Fruit fly (Drosophila melanogaster) whole organism, embryonic: ENCODE results near the gene Prosbeta6.

Experiments used
- Aef1 ChIP-seq: fragments of 200-800 bp; sonication (Bioruptor generic); IDR thresholded peaks from 3 replicates; pipeline ENCODE4 v1.3.6; 2022; ENCODE audit warnings: missing biosample characterization, missing genetic modification characterization
- BtbVII ChIP-seq: fragments of 200-800 bp; sonication (Bioruptor generic); optimal IDR thresholded peaks from 3 replicates; lab custom pipeline; 2017; ENCODE audit warnings: missing biosample characterization, mild to moderate bottlenecking, missing genetic modification characterization
- CG10147 ChIP-seq: fragments of 200-800 bp; sonication (Bioruptor generic); optimal IDR thresholded peaks from 2 replicates; lab custom pipeline; 2019; ENCODE audit warnings: missing biosample characterization, mild to moderate bottlenecking, missing genetic modification characterization, moderate library complexity
- CG10274 ChIP-seq: fragments of 200-800 bp; sonication (Bioruptor generic); optimal IDR thresholded peaks from 3 replicates; lab custom pipeline; 2017; ENCODE audit warnings: missing biosample characterization, mild to moderate bottlenecking, missing genetic modification characterization
- CG10321 ChIP-seq: fragments of 200-800 bp; sonication (Bioruptor generic); IDR thresholded peaks from 2 replicates; pipeline ENCODE4 v1.3.6; 2022; ENCODE audit warnings: missing biosample characterization, missing genetic modification characterization
- CG10543 ChIP-seq: fragments of 200-800 bp; sonication (Bioruptor generic); optimal IDR thresholded peaks from 3 replicates; lab custom pipeline; 2017; ENCODE audit warnings: missing biosample characterization, mild to moderate bottlenecking, missing genetic modification characterization, moderate library complexity
- CG10654 ChIP-seq: fragments of 200-800 bp; sonication (Bioruptor generic); optimal IDR thresholded peaks from 2 replicates; lab custom pipeline; 2016; ENCODE audit warnings: missing biosample characterization, missing genetic modification characterization
- CG12299 ChIP-seq: fragments of 200-800 bp; sonication (Bioruptor generic); optimal IDR thresholded peaks from 2 replicates; lab custom pipeline; 2018; ENCODE audit warnings: missing biosample characterization, mild to moderate bottlenecking, missing genetic modification characterization
- CG14710 ChIP-seq: fragments of 200-800 bp; sonication (Bioruptor generic); optimal IDR thresholded peaks from 3 replicates; lab custom pipeline; 2019; ENCODE audit warnings: missing biosample characterization, mild to moderate bottlenecking, missing genetic modification characterization, moderate library complexity
- CG1602 ChIP-seq: fragments of 200-800 bp; sonication (Bioruptor generic); optimal IDR thresholded peaks from 3 replicates; lab custom pipeline; 2016; ENCODE audit warnings: missing biosample characterization, missing genetic modification characterization
- CG17328 ChIP-seq: fragments of 200-800 bp; sonication (Bioruptor generic); IDR thresholded peaks from 2 replicates; pipeline ENCODE4 v1.3.6; 2022; ENCODE audit warnings: missing biosample characterization, missing genetic modification characterization
- CG2116 ChIP-seq: fragments of 200-800 bp; sonication (Bioruptor generic); optimal IDR thresholded peaks from 3 replicates; lab custom pipeline; 2018; ENCODE audit warnings: missing biosample characterization, mild to moderate bottlenecking, missing genetic modification characterization
- CG32772 ChIP-seq: fragments of 200-800 bp; sonication (Bioruptor generic); IDR thresholded peaks from 2 replicates; pipeline ENCODE4 v1.3.6; 2022; ENCODE audit warnings: missing biosample characterization, missing genetic modification characterization
- CG34376 ChIP-seq: fragments of 200-800 bp; sonication (Bioruptor generic); optimal IDR thresholded peaks from 2 replicates; lab custom pipeline; 2018; ENCODE audit warnings: missing biosample characterization, mild to moderate bottlenecking, missing genetic modification characterization
- CG4617 ChIP-seq: fragments of 200-800 bp; sonication (Bioruptor generic); optimal IDR thresholded peaks from 3 replicates; lab custom pipeline; 2016; ENCODE audit warnings: missing biosample characterization, missing genetic modification characterization, borderline replicate concordance
- CG6254 ChIP-seq: fragments of 200-800 bp; sonication (Bioruptor generic); optimal IDR thresholded peaks from 3 replicates; lab custom pipeline; 2017; ENCODE audit warnings: mild to moderate bottlenecking, missing biosample characterization, missing genetic modification reagents, missing genetic modification characterization
- CG6654 ChIP-seq: fragments of 200-800 bp; sonication (Bioruptor generic); optimal IDR thresholded peaks from 2 replicates; lab custom pipeline; 2017; ENCODE audit warnings: missing biosample characterization, mild to moderate bottlenecking, missing genetic modification characterization
- CG7372 ChIP-seq: fragments of 200-800 bp; sonication (Bioruptor generic); IDR thresholded peaks from 2 replicates; pipeline ENCODE4 v1.3.6; 2022; ENCODE audit warnings: missing biosample characterization, missing genetic modification characterization
- CG8290 ChIP-seq, 3 experiments: fragments of 200-800 bp; sonication (Bioruptor generic); optimal IDR thresholded peaks; 2 replicates each; lab custom pipeline; 2016 to 2019; ENCODE audit warnings: missing biosample characterization in 3 of 3, missing genetic modification characterization in 3 of 3, mild to moderate bottlenecking in 2 of 3, moderate library complexity in 1 of 3
- CG9727 ChIP-seq: fragments of 200-800 bp; sonication (Bioruptor generic); optimal IDR thresholded peaks from 3 replicates; lab custom pipeline; 2017; ENCODE audit warnings: missing biosample characterization, mild to moderate bottlenecking, missing genetic modification characterization
- CG9797 ChIP-seq: fragments of 200-800 bp; sonication (Bioruptor generic); optimal IDR thresholded peaks from 3 replicates; lab custom pipeline; 2018; ENCODE audit warnings: missing biosample characterization, mild to moderate bottlenecking, missing genetic modification characterization
- Dad ChIP-seq: fragments of 200-800 bp; sonication (Bioruptor generic); optimal IDR thresholded peaks from 3 replicates; lab custom pipeline; 2016; ENCODE audit warnings: missing biosample characterization, missing genetic modification characterization
- Dll ChIP-seq: fragments of 200-800 bp; sonication (Bioruptor generic); IDR thresholded peaks from 4 replicates; pipeline ENCODE4 v1.3.6; 2022; ENCODE audit warnings: missing biosample characterization, missing genetic modification characterization; ENCODE audit not compliant: partially characterized antibody
- H15 ChIP-seq: fragments of 200-800 bp; sonication (Bioruptor generic); IDR thresholded peaks from 3 replicates; pipeline ENCODE4 v1.3.6; 2022; ENCODE audit warnings: missing biosample characterization, missing genetic modification characterization
- HmgZ ChIP-seq: fragments of 200-800 bp; sonication (Bioruptor generic); optimal IDR thresholded peaks from 2 replicates; lab custom pipeline; 2018; ENCODE audit warnings: missing biosample characterization, mild to moderate bottlenecking, missing genetic modification characterization
- Jarid2 ChIP-seq: fragments of 200-800 bp; sonication (Bioruptor generic); optimal IDR thresholded peaks from 3 replicates; lab custom pipeline; 2017; ENCODE audit warnings: mild to moderate bottlenecking, missing biosample characterization, missing genetic modification reagents, missing genetic modification characterization
- MBD-R2 ChIP-seq: fragments of 200-800 bp; sonication (Bioruptor generic); IDR thresholded peaks from 2 replicates; pipeline ENCODE4 v1.3.6; 2022; ENCODE audit warnings: missing biosample characterization, missing genetic modification characterization
- Mad ChIP-seq: fragments of 200-800 bp; sonication (Bioruptor generic); optimal IDR thresholded peaks from 2 replicates; lab custom pipeline; 2016; ENCODE audit warnings: missing biosample characterization, missing genetic modification characterization
- Myb ChIP-seq: fragments of 200-800 bp; sonication (Bioruptor generic); optimal IDR thresholded peaks from 2 replicates; lab custom pipeline; 2016; ENCODE audit warnings: missing biosample characterization, missing genetic modification characterization
- Optix ChIP-seq: fragments of 200-800 bp; sonication (Bioruptor generic); IDR thresholded peaks from 3 replicates; pipeline ENCODE4 v1.3.6; 2022; ENCODE audit warnings: missing biosample characterization, missing genetic modification characterization
- Scr ChIP-seq: fragments of 200-800 bp; sonication (Bioruptor generic); IDR thresholded peaks from 2 replicates; pipeline ENCODE4 v1.3.6; 2022; ENCODE audit warnings: missing biosample characterization, missing genetic modification characterization; ENCODE audit not compliant: partially characterized antibody
- Sox100B ChIP-seq: fragments of 200-800 bp; sonication (Bioruptor generic); optimal IDR thresholded peaks from 3 replicates; lab custom pipeline; 2018; ENCODE audit warnings: missing biosample characterization, mild to moderate bottlenecking, missing genetic modification characterization
- TFAM ChIP-seq: fragments of 200-800 bp; sonication (Bioruptor generic); optimal IDR thresholded peaks from 2 replicates; lab custom pipeline; 2017; ENCODE audit warnings: missing biosample characterization, missing genetic modification characterization, inconsistent platforms
- br ChIP-seq: fragments of >200 bp; optimal IDR thresholded peaks from 2 replicates; lab custom pipeline; 2017
- eve ChIP-seq, 2 experiments: fragments of >200 bp; optimal IDR thresholded peaks; 2 replicates each; lab custom pipeline; 2017; ENCODE audit warnings: missing biosample characterization in 2 of 2, missing genetic modification characterization in 2 of 2
- fd64A ChIP-seq: fragments of 200-800 bp; sonication (Bioruptor generic); optimal IDR thresholded peaks from 3 replicates; lab custom pipeline; 2018; ENCODE audit warnings: missing biosample characterization, mild to moderate bottlenecking, missing genetic modification characterization
- fd96Cb ChIP-seq: fragments of 200-800 bp; sonication (Bioruptor generic); optimal IDR thresholded peaks from 2 replicates; lab custom pipeline; 2018; ENCODE audit warnings: missing biosample characterization, mild to moderate bottlenecking, missing genetic modification characterization, moderate library complexity
- ftz-f1 ChIP-seq: fragments of 200-800 bp; sonication (Bioruptor generic); optimal IDR thresholded peaks from 2 replicates; lab custom pipeline; 2016; ENCODE audit warnings: missing biosample characterization, missing genetic modification characterization
- gcm2 ChIP-seq: fragments of 200-800 bp; sonication (Bioruptor generic); optimal IDR thresholded peaks from 2 replicates; lab custom pipeline; 2016; ENCODE audit warnings: missing biosample characterization, missing genetic modification characterization
- ham ChIP-seq: fragments of 200-800 bp; sonication (Bioruptor generic); IDR thresholded peaks from 2 replicates; pipeline ENCODE4 v1.3.6; 2022; ENCODE audit warnings: missing biosample characterization, missing genetic modification characterization
- jing ChIP-seq: fragments of 200-800 bp; sonication (Bioruptor generic); optimal IDR thresholded peaks from 2 replicates; lab custom pipeline; 2018; ENCODE audit warnings: missing biosample characterization, mild to moderate bottlenecking, missing genetic modification characterization
- nmo ChIP-seq: fragments of 200-800 bp; sonication (Bioruptor generic); optimal IDR thresholded peaks from 2 replicates; lab custom pipeline; 2018; ENCODE audit warnings: missing biosample characterization, mild to moderate bottlenecking, missing genetic modification characterization, moderate library complexity
- psq ChIP-seq: fragments of 200-800 bp; sonication (Bioruptor generic); optimal IDR thresholded peaks from 2 replicates; lab custom pipeline; 2017; ENCODE audit warnings: missing biosample characterization, missing genetic modification characterization
- sens ChIP-seq: fragments of 200-800 bp; sonication (Bioruptor generic); peaks from one replicate; lab custom pipeline; 2016; ENCODE audit warnings: missing biosample characterization, missing genetic modification characterization
- seq ChIP-seq: fragments of 200-800 bp; sonication (Bioruptor generic); IDR thresholded peaks from 2 replicates; pipeline ENCODE4 v1.3.6; 2022; ENCODE audit warnings: missing biosample characterization, missing genetic modification characterization
- tin ChIP-seq: fragments of 200-800 bp; sonication (Bioruptor generic); optimal IDR thresholded peaks from 3 replicates; lab custom pipeline; 2016; ENCODE audit warnings: missing biosample characterization, missing genetic modification characterization
- tna ChIP-seq: fragments of 200-800 bp; sonication (Bioruptor generic); IDR thresholded peaks from 2 replicates; pipeline ENCODE4 v1.3.6; 2022; ENCODE audit warnings: missing biosample characterization, missing genetic modification characterization; ENCODE audit not compliant: partially characterized antibody
- vfl ChIP-seq: fragments of 200-800 bp; sonication (Bioruptor generic); optimal IDR thresholded peaks from 2 replicates; lab custom pipeline; 2016; ENCODE audit warnings: missing biosample characterization, missing genetic modification characterization
- vvl ChIP-seq: fragments of 200-800 bp; sonication (Bioruptor generic); IDR thresholded peaks from 2 replicates; pipeline ENCODE4 v1.3.6; 2022; ENCODE audit warnings: missing biosample characterization, missing genetic modification characterization
- yki ChIP-seq: fragments of >200 bp; optimal IDR thresholded peaks from 3 replicates; lab custom pipeline; 2018
- zf30C ChIP-seq: fragments of 200-800 bp; sonication (Bioruptor generic); optimal IDR thresholded peaks from 3 replicates; lab custom pipeline; 2018; ENCODE audit warnings: missing biosample characterization, mild to moderate bottlenecking, missing genetic modification characterization

The Prosbeta6 gene

dm6 chr3L:16582678-16583315, 27.4 kb downstream of the Prosbeta6 start, which contains the start of gene Rpn12 (continued):
- TF ChIP-seq TFAM (GFP tag; lab: Kevin White, UChicago) = no peak
- no peak for TF ChIP-seq CG6254
- peak; percentile 28 for TF ChIP-seq CG8290 (GFP tag; optimal IDR thresholded peaks at IDR 0.05; lab: Kevin White, UChicago)
- peak in 1 of 2 experiments; percentile 52 for TF ChIP-seq CG8290 (tag; optimal IDR thresholded peaks at IDR 0.05; lab: Kevin White, UChicago)
- TF ChIP-seq vfl (GFP tag; lab: Kevin White, UChicago) = no peak
- TF ChIP-seq sens = peak; percentile 93
- TF ChIP-seq fd64A (GFP tag; lab: Kevin White, UChicago) = no peak
- TF ChIP-seq jing (GFP tag; lab: Kevin White, UChicago) = no peak
- TF ChIP-seq CG4617 = peak; percentile 53
- TF ChIP-seq ftz-f1 (GFP tag; lab: Kevin White, UChicago) = no peak
- TF ChIP-seq CG10654 (GFP tag; lab: Kevin White, UChicago) = no peak
- peak; percentile 85 for TF ChIP-seq Scr (GFP tag; lab: Robert Waterston, UW)
- peak; percentile 68 for TF ChIP-seq vvl (GFP tag; lab: Robert Waterston, UW)
- no peak for TF ChIP-seq yki (lab: Kevin White, UChicago)
- TF ChIP-seq Mad = no peak
- TF ChIP-seq HmgZ (tag; lab: Kevin White, UChicago) = peak; percentile 16
- TF ChIP-seq Jarid2 (GFP tag; lab: Kevin White, UChicago) = no peak
- peak; percentile 59 for TF ChIP-seq CG10147
- no peak for TF ChIP-seq CG32772 (GFP tag; lab: Robert Waterston, UW)
- no peak for TF ChIP-seq ham
- TF ChIP-seq CG17328 = no peak
- peak; percentile 54 for TF ChIP-seq CG10543 (GFP tag; lab: Kevin White, UChicago)
- no peak for TF ChIP-seq Optix (GFP tag; lab: Robert Waterston, UW)
- peak; percentile 5 for TF ChIP-seq tin
- TF ChIP-seq tna (GFP tag; lab: Robert Waterston, UW) = peak; percentile 80
- no peak for TF ChIP-seq CG12299
- no peak for TF ChIP-seq Aef1 (GFP tag; lab: Robert Waterston, UW)
- TF ChIP-seq CG14710 (tag; lab: Kevin White, UChicago) = peak; percentile 38
- TF ChIP-seq CG2116 (GFP tag; lab: Kevin White, UChicago) = peak; percentile 75
- TF ChIP-seq Dad (GFP tag; lab: Kevin White, UChicago) = no peak
- TF ChIP-seq psq (GFP tag; lab: Kevin White, UChicago) = no peak
- peak; percentile 52 for TF ChIP-seq nmo (GFP tag; lab: Kevin White, UChicago)
- TF ChIP-seq Dll (GFP tag; lab: Robert Waterston, UW) = peak; percentile 88
- TF ChIP-seq CG10321 (GFP tag; lab: Robert Waterston, UW) = no peak
- TF ChIP-seq zf30C (GFP tag; lab: Kevin White, UChicago) = peak; percentile 25
- TF ChIP-seq CG9727 (GFP tag; lab: Kevin White, UChicago) = peak; percentile 4
- no peak for TF ChIP-seq CG9797
- no peak for TF ChIP-seq fd96Cb (tag; lab: Kevin White, UChicago)
- no peak for TF ChIP-seq CG10274 (GFP tag; lab: Kevin White, UChicago)
- TF ChIP-seq CG6654 (GFP tag; lab: Kevin White, UChicago) = no peak
- TF ChIP-seq Myb (GFP tag; lab: Kevin White, UChicago) = no peak
- no peak for TF ChIP-seq H15 (GFP tag; lab: Robert Waterston, UW)
- TF ChIP-seq Sox100B (GFP tag; lab: Kevin White, UChicago) = no peak
- TF ChIP-seq MBD-R2 (GFP tag; lab: Robert Waterston, UW) = peak; percentile 69
- TF ChIP-seq gcm2 (GFP tag; lab: Kevin White, UChicago) = no peak
- TF ChIP-seq CG7372 (GFP tag; lab: Robert Waterston, UW) = 0 out of 2 replicates have a peak, but pooled peaks have one; percentile 20
- TF ChIP-seq BtbVII (GFP tag; lab: Kevin White, UChicago) = no peak
- no peak for TF ChIP-seq br (lab: Kevin White, UChicago)
- TF ChIP-seq eve (GFP tag; optimal IDR thresholded peaks at IDR 0.05; lab: Kevin White, UChicago) = no peak
- TF ChIP-seq CG34376 = no peak
- no peak for TF ChIP-seq CG1602 (GFP tag; lab: Kevin White, UChicago)
- TF ChIP-seq seq (GFP tag; lab: Robert Waterston, UW) = no peak
